Fruit fly (Drosophila melanogaster): ENCODE results near the gene CG6565.

The CG6565 gene

dm6 chr2L:13368940-13369339, 4.9 kb upstream of the CG6565 start, which contains the start of gene CG31855 (continued):
- peak; percentile 73 for TF ChIP-seq onecut (GFP tag; IDR thresholded peaks at IDR 0.05)
- TF ChIP-seq lilli (GFP tag; optimal IDR thresholded peaks at IDR 0.05) = peak; percentile 93
- TF ChIP-seq zfh1 (GFP tag; IDR thresholded peaks at IDR 0.05) = peak; percentile 88
- TF ChIP-seq CG10431 (GFP tag; optimal IDR thresholded peaks at IDR 0.05) = peak; percentile 67
- TF ChIP-seq CG12236 (GFP tag; optimal IDR thresholded peaks at IDR 0.05) = no peak
- TF ChIP-seq phol (tag; optimal IDR thresholded peaks at IDR 0.05) = peak; percentile 70
- TF ChIP-seq vvl (GFP tag; IDR thresholded peaks at IDR 0.05) = peak; percentile 92
- peak; percentile 85 for TF ChIP-seq CG15269 (tag; optimal IDR thresholded peaks at IDR 0.05)
- no peak for TF ChIP-seq mld (GFP tag; IDR thresholded peaks at IDR 0.05; ENCODE audit: partially characterized antibody)
- peak; percentile 12 to 76 for TF ChIP-seq bsh (GFP tag; optimal IDR thresholded peaks at IDR 0.05)
- peak; percentile 78 for TF ChIP-seq CG9817 (tag; optimal IDR thresholded peaks at IDR 0.05)
- TF ChIP-seq grau (tag; optimal IDR thresholded peaks at IDR 0.05) = peak; percentile 83
- peak; percentile 87 for TF ChIP-seq chn (GFP tag; optimal IDR thresholded peaks at IDR 0.05)
- peak; percentile 80 for TF ChIP-seq vfl (GFP tag; optimal IDR thresholded peaks at IDR 0.05)
- peak; percentile 81 for TF ChIP-seq lmd (GFP tag; IDR thresholded peaks at IDR 0.05)
- peak; percentile 81 for TF ChIP-seq CG17385 (GFP tag; optimal IDR thresholded peaks at IDR 0.05)
- peak; percentile 67 for TF ChIP-seq CG12104 (GFP tag; optimal IDR thresholded peaks at IDR 0.05)
- peak; percentile 90 for TF ChIP-seq CG34376 (GFP tag; optimal IDR thresholded peaks at IDR 0.05)
- TF ChIP-seq Mes4 (GFP tag; optimal IDR thresholded peaks at IDR 0.05) = peak; percentile 49
- peak; percentile 82 for TF ChIP-seq HLH3B (GFP tag; IDR thresholded peaks at IDR 0.05)
- peak; percentile 84 for TF ChIP-seq ci (GFP tag; IDR thresholded peaks at IDR 0.05)
- TF ChIP-seq en (GFP tag; optimal IDR thresholded peaks at IDR 0.05) = peak; percentile 23
- TF ChIP-seq CrebB (tag; optimal IDR thresholded peaks at IDR 0.05) = peak; percentile 67
- peak; percentile 76 for TF ChIP-seq CG10654 (GFP tag; optimal IDR thresholded peaks at IDR 0.05)
- TF ChIP-seq aop (GFP tag; IDR thresholded peaks at IDR 0.05) = no peak
- peak; percentile 80 for TF ChIP-seq slou (GFP tag; optimal IDR thresholded peaks at IDR 0.05)
- peak; percentile 91 for TF ChIP-seq CG12659 (GFP tag; optimal IDR thresholded peaks at IDR 0.05)
- TF ChIP-seq CTCF (GFP tag; optimal IDR thresholded peaks at IDR 0.05) = no peak
- TF ChIP-seq Ravus (GFP tag; IDR thresholded peaks at IDR 0.05) = peak; percentile 9; the same call in 1 of the 2 replicates
- peak; percentile 82 for TF ChIP-seq CG15514 (GFP tag; optimal IDR thresholded peaks at IDR 0.05)
- TF ChIP-seq CG8290 (GFP tag; optimal IDR thresholded peaks at IDR 0.05) = peak; percentile 72
- no peak for TF ChIP-seq CG8290 (tag; optimal IDR thresholded peaks at IDR 0.05)
- peak; percentile 52; the same call in 1 of the 3 replicates for TF ChIP-seq CG3726 (GFP tag; IDR thresholded peaks at IDR 0.05)
- peak; percentile 65 for TF ChIP-seq Myb (GFP tag; optimal IDR thresholded peaks at IDR 0.05)
- TF ChIP-seq CG11504 (tag; optimal IDR thresholded peaks at IDR 0.05) = peak; percentile 80
- TF ChIP-seq CG17328 (GFP tag; IDR thresholded peaks at IDR 0.05) = peak; percentile 83
- no peak for TF ChIP-seq CG8359 (GFP tag; optimal IDR thresholded peaks at IDR 0.05; ENCODE audit: borderline replicate concordance)
- TF ChIP-seq CG11695 (GFP tag; IDR thresholded peaks at IDR 0.05) = peak; percentile 70
- TF ChIP-seq CG8281 (tag; optimal IDR thresholded peaks at IDR 0.05) = peak; percentile 49
- peak; percentile 17 for TF ChIP-seq da (GFP tag; optimal IDR thresholded peaks at IDR 0.05)
- TF ChIP-seq Ets97D (GFP tag; optimal IDR thresholded peaks at IDR 0.05) = peak; percentile 72
- TF ChIP-seq odd (GFP tag; optimal IDR thresholded peaks at IDR 0.05) = peak; percentile 67
- TF ChIP-seq Eip74EF (GFP tag; optimal IDR thresholded peaks at IDR 0.05) = peak in 1 of 2 experiments; percentile 18
- TF ChIP-seq slp2 (GFP tag; optimal IDR thresholded peaks at IDR 0.05) = peak; percentile 39
- no peak for TF ChIP-seq toy (GFP tag; IDR thresholded peaks at IDR 0.05)
- TF ChIP-seq CG11723 (GFP tag; optimal IDR thresholded peaks at IDR 0.05) = peak; percentile 63
- TF ChIP-seq Dll (GFP tag; IDR thresholded peaks at IDR 0.05; ENCODE audit: partially characterized antibody) = no peak
- TF ChIP-seq CG7963 (GFP tag; IDR thresholded peaks at IDR 0.05; ENCODE audit: partially characterized antibody) = no peak
- peak; percentile 61 for TF ChIP-seq sens-2 (GFP tag; IDR thresholded peaks at IDR 0.05)
- peak; percentile 58 for TF ChIP-seq sqz (GFP tag; optimal IDR thresholded peaks at IDR 0.05)
- peak; percentile 90 for TF ChIP-seq Dbx (GFP tag; IDR thresholded peaks at IDR 0.05)
- peak; percentile 41 for TF ChIP-seq CG2116 (GFP tag; optimal IDR thresholded peaks at IDR 0.05)
